Worm (Caenorhabditis elegans) whole organism, L2 larva: Measurements from ENCODE around the gene lido-10.

Source experiments
- C34F6.9 ChIP-seq: fragments of 150-350 bp; optimal IDR thresholded peaks from 2 replicates; lab custom pipeline; 2014; ENCODE audit warnings: missing biosample characterization, missing genetic modification characterization
- R02D3.7 ChIP-seq: fragments of 150-350 bp; optimal IDR thresholded peaks from 2 replicates; lab custom pipeline; 2014; ENCODE audit warnings: missing biosample characterization, missing genetic modification characterization
- ZK546.5 ChIP-seq: sonication (generic microtip); optimal IDR thresholded peaks from 2 replicates; lab custom pipeline; 2017; ENCODE audit warnings: missing biosample characterization, missing genetic modification characterization
- alr-1 ChIP-seq: fragments of 150-350 bp; optimal IDR thresholded peaks from 2 replicates; lab custom pipeline; 2014; ENCODE audit warnings: missing biosample characterization, missing genetic modification characterization
- aly-2 ChIP-seq: fragments of 150-350 bp; optimal IDR thresholded peaks from 2 replicates; lab custom pipeline; 2014; ENCODE audit warnings: missing biosample characterization, missing genetic modification characterization
- ama-1 ChIP-seq: fragments of 150-350 bp; optimal IDR thresholded peaks from 2 replicates; lab custom pipeline; 2018; ENCODE audit warnings: inconsistent platforms
- ceh-16 ChIP-seq: fragments of 150-350 bp; optimal IDR thresholded peaks from 2 replicates; lab custom pipeline; 2014; ENCODE audit warnings: missing biosample characterization, missing genetic modification characterization
- ceh-82 ChIP-seq: fragments of 150-350 bp; optimal IDR thresholded peaks from 2 replicates; lab custom pipeline; 2014; ENCODE audit warnings: missing biosample characterization, missing genetic modification characterization
- crh-2 ChIP-seq: sonication (generic microtip); optimal IDR thresholded peaks from 2 replicates; lab custom pipeline; 2017; ENCODE audit warnings: missing biosample characterization, missing genetic modification characterization
- dmd-4 ChIP-seq: sonication (generic microtip); optimal IDR thresholded peaks from 2 replicates; lab custom pipeline; 2017; ENCODE audit warnings: missing biosample characterization, missing genetic modification characterization
- elt-1 ChIP-seq: fragments of 150-350 bp; optimal IDR thresholded peaks from 2 replicates; lab custom pipeline; 2014; ENCODE audit warnings: missing biosample characterization, missing genetic modification characterization
- elt-3 ChIP-seq: sonication (generic microtip); optimal IDR thresholded peaks from 2 replicates; lab custom pipeline; 2017; ENCODE audit warnings: missing biosample characterization, missing genetic modification characterization
- fos-1 ChIP-seq: fragments of 150-350 bp; optimal IDR thresholded peaks from 2 replicates; lab custom pipeline; 2014; ENCODE audit warnings: missing biosample characterization, missing genetic modification characterization
- gmeb-1 ChIP-seq: fragments of 150-350 bp; optimal IDR thresholded peaks from 2 replicates; lab custom pipeline; 2014; ENCODE audit warnings: missing biosample characterization, missing genetic modification characterization
- lin-39 ChIP-seq: fragments of 150-350 bp; optimal IDR thresholded peaks from 2 replicates; lab custom pipeline; 2014; ENCODE audit warnings: missing biosample characterization, missing genetic modification reagents, missing genetic modification characterization
- lsy-2 ChIP-seq, 2 experiments: fragments of 150-350 bp in 1 of 2; sonication (generic microtip) in 1 of 2; optimal IDR thresholded peaks; 2 replicates each; lab custom pipeline; 2014 to 2017; ENCODE audit warnings: missing biosample characterization in 2 of 2, missing genetic modification characterization in 2 of 2
- mab-5 ChIP-seq: fragments of 150-350 bp; optimal IDR thresholded peaks from 2 replicates; lab custom pipeline; 2014; ENCODE audit warnings: missing biosample characterization, missing genetic modification characterization
- mbf-1 ChIP-seq: sonication (generic microtip); optimal IDR thresholded peaks from 2 replicates; lab custom pipeline; 2017; ENCODE audit warnings: missing biosample characterization, missing genetic modification characterization
- mdl-1 ChIP-seq, 2 experiments: fragments of 150-350 bp in 1 of 2; sonication (generic microtip) in 1 of 2; optimal IDR thresholded peaks; 2 replicates each; lab custom pipeline; 2017; ENCODE audit warnings: missing biosample characterization in 2 of 2, missing genetic modification characterization in 2 of 2
- nhr-10 ChIP-seq: sonication (generic microtip); optimal IDR thresholded peaks from 2 replicates; lab custom pipeline; 2017; ENCODE audit warnings: missing biosample characterization, missing genetic modification characterization
- nhr-11 ChIP-seq: fragments of 150-350 bp; optimal IDR thresholded peaks from 2 replicates; lab custom pipeline; 2014; ENCODE audit warnings: missing biosample characterization, missing genetic modification characterization
- nhr-12 ChIP-seq: fragments of 150-350 bp; optimal IDR thresholded peaks from 2 replicates; lab custom pipeline; 2014; ENCODE audit warnings: missing biosample characterization, missing genetic modification characterization
- nhr-129 ChIP-seq: fragments of 150-350 bp; optimal IDR thresholded peaks from 2 replicates; lab custom pipeline; 2014; ENCODE audit warnings: missing biosample characterization, missing genetic modification characterization
- nhr-21 ChIP-seq: fragments of 150-350 bp; optimal IDR thresholded peaks from 2 replicates; lab custom pipeline; 2014; ENCODE audit warnings: missing biosample characterization, missing genetic modification characterization
- nhr-23 ChIP-seq: fragments of 150-350 bp; optimal IDR thresholded peaks from 2 replicates; lab custom pipeline; 2014; ENCODE audit warnings: missing biosample characterization, missing genetic modification reagents, missing genetic modification characterization
- nhr-237 ChIP-seq: fragments of 150-350 bp; optimal IDR thresholded peaks from 2 replicates; lab custom pipeline; 2014; ENCODE audit warnings: missing biosample characterization, missing genetic modification characterization
- nhr-25 ChIP-seq: fragments of 150-350 bp; sonication (generic microtip); optimal IDR thresholded peaks from 3 replicates; lab custom pipeline; 2014; ENCODE audit warnings: missing biosample characterization, missing genetic modification characterization
- nhr-6 ChIP-seq: fragments of 150-350 bp; optimal IDR thresholded peaks from 2 replicates; lab custom pipeline; 2014; ENCODE audit warnings: missing biosample characterization, missing genetic modification characterization
- nhr-77 ChIP-seq: fragments of 150-350 bp; optimal IDR thresholded peaks from 2 replicates; lab custom pipeline; 2014; ENCODE audit warnings: missing biosample characterization, missing genetic modification characterization
- peb-1 ChIP-seq: fragments of 150-350 bp; optimal IDR thresholded peaks from 2 replicates; lab custom pipeline; 2014; ENCODE audit warnings: missing biosample characterization, missing genetic modification characterization
- sem-4 ChIP-seq: fragments of 150-350 bp; optimal IDR thresholded peaks from 2 replicates; lab custom pipeline; 2014; ENCODE audit warnings: missing biosample characterization, missing genetic modification reagents, missing genetic modification characterization
- skn-1 ChIP-seq: sonication (generic microtip); optimal IDR thresholded peaks from 2 replicates; lab custom pipeline; 2017; ENCODE audit warnings: missing biosample characterization, missing genetic modification characterization
- sma-3 ChIP-seq: sonication (generic microtip); optimal IDR thresholded peaks from 2 replicates; lab custom pipeline; 2016; ENCODE audit warnings: missing genetic modification reagents, missing genetic modification characterization, missing compliant biosample characterization
- snpc-4 ChIP-seq: fragments of 150-350 bp; optimal IDR thresholded peaks from 2 replicates; lab custom pipeline; 2014; ENCODE audit warnings: missing biosample characterization, missing genetic modification characterization
- unc-39 ChIP-seq: fragments of 150-350 bp; optimal IDR thresholded peaks from 2 replicates; lab custom pipeline; 2014; ENCODE audit warnings: missing biosample characterization, missing genetic modification characterization
- unc-55 ChIP-seq: fragments of 150-350 bp; sonication (generic microtip); optimal IDR thresholded peaks from 3 replicates; lab custom pipeline; 2014; ENCODE audit warnings: missing biosample characterization, missing genetic modification reagents, missing genetic modification characterization
- unc-62 ChIP-seq: fragments of 150-350 bp; optimal IDR thresholded peaks from 2 replicates; lab custom pipeline; 2014; ENCODE audit warnings: missing biosample characterization, missing genetic modification reagents, missing genetic modification characterization
- zag-1 ChIP-seq: fragments of 150-350 bp; optimal IDR thresholded peaks from 2 replicates; lab custom pipeline; 2014; ENCODE audit warnings: missing biosample characterization, missing genetic modification characterization
- ztf-1 ChIP-seq: fragments of 200-800 bp; sonication (Bioruptor generic); conservative IDR thresholded peaks from 2 replicates; pipeline ENCODE4 v1.3.6; 2022; ENCODE audit warnings: missing genetic modification characterization, missing compliant biosample characterization
- ztf-11 ChIP-seq: sonication (generic microtip); optimal IDR thresholded peaks from 2 replicates; lab custom pipeline; 2017; ENCODE audit warnings: missing biosample characterization, missing genetic modification characterization
- ztf-4 ChIP-seq: fragments of 150-350 bp; optimal IDR thresholded peaks from 2 replicates; lab custom pipeline; 2014; ENCODE audit warnings: missing biosample characterization, missing genetic modification characterization

lido-10 gene

ce11 chrII:2994590-2995392, 7.5 kb upstream of the lido-10 start (continued):
- TF ChIP-seq ceh-82 (tag; lab: Kevin White, UChicago), result no peak
- no peak for TF ChIP-seq nhr-12
- TF ChIP-seq zag-1 (tag; lab: Kevin White, UChicago), result no peak
- no peak for TF ChIP-seq ZK546.5 (tag; lab: Kevin White, UChicago)
- no peak for TF ChIP-seq sma-3
- TF ChIP-seq nhr-77, result no peak
- TF ChIP-seq nhr-23 (tag; lab: Kevin White, UChicago), result no peak
- no peak for TF ChIP-seq nhr-10
- TF ChIP-seq R02D3.7 (tag; lab: Kevin White, UChicago), result no peak
- TF ChIP-seq lsy-2 (tag; optimal IDR thresholded peaks at IDR 0.05; lab: Kevin White, UChicago), result peak in 1 of 2 experiments; percentile 3
- TF ChIP-seq snpc-4 (tag; lab: Kevin White, UChicago), result no peak
- no peak for TF ChIP-seq elt-1 (tag; lab: Kevin White, UChicago)
- TF ChIP-seq mbf-1, result no peak
- no peak for TF ChIP-seq aly-2 (tag; lab: Kevin White, UChicago)
- TF ChIP-seq fos-1 (tag; lab: Kevin White, UChicago), result no peak
- no peak for TF ChIP-seq ztf-1 (GFP tag; lab: Robert Waterston, UW)
- no peak for TF ChIP-seq mdl-1 (tag; optimal IDR thresholded peaks at IDR 0.05; lab: Kevin White, UChicago)
- TF ChIP-seq nhr-21, result no peak
- TF ChIP-seq crh-2, result no peak
- no peak for TF ChIP-seq ztf-4 (tag; lab: Kevin White, UChicago)
- TF ChIP-seq elt-3 (tag; lab: Kevin White, UChicago), result no peak
- TF ChIP-seq alr-1 (tag; lab: Kevin White, UChicago), result no peak
- TF ChIP-seq nhr-129, result peak; percentile 46
- no peak for TF ChIP-seq nhr-237

ce11 chrII:2996721-2997120, 5.6 kb upstream of the lido-10 start, which contains the start of gene lido-8:
Gene lido-8, plus strand, starts transcription at chrII:2997021.
- no peak for TF ChIP-seq ceh-16 (tag; lab: Kevin White, UChicago)
- no peak for TF ChIP-seq nhr-25
- TF ChIP-seq, all 48 proteins: peak for 0

ce11 chrII:2997828-2998441, 4.4 kb upstream of the lido-10 start:
- TF ChIP-seq sma-3, result no peak
- TF ChIP-seq skn-1 (tag; lab: Kevin White, UChicago), result no peak
- TF ChIP-seq nhr-21, result no peak
- TF ChIP-seq gmeb-1 (tag; lab: Kevin White, UChicago), result no peak
- TF ChIP-seq ztf-11 (tag; lab: Kevin White, UChicago), result no peak
- no peak for TF ChIP-seq mab-5 (tag; lab: Kevin White, UChicago)
- no peak for TF ChIP-seq crh-2
- TF ChIP-seq nhr-6, result no peak
- no peak for TF ChIP-seq nhr-23 (tag; lab: Kevin White, UChicago)
- no peak for TF ChIP-seq unc-55 (GFP tag; lab: Kevin White, UChicago)
- no peak for TF ChIP-seq ztf-1 (GFP tag; lab: Robert Waterston, UW)
- no peak for TF ChIP-seq ZK546.5 (tag; lab: Kevin White, UChicago)
- no peak for TF ChIP-seq lin-39 (tag; lab: Kevin White, UChicago)

- TF ChIP-seq unc-62, result no peak
- TF ChIP-seq ceh-16 (tag; lab: Kevin White, UChicago), result no peak
- no peak for TF ChIP-seq sem-4 (tag; lab: Kevin White, UChicago)
- TF ChIP-seq fos-1 (tag; lab: Kevin White, UChicago), result no peak
- TF ChIP-seq nhr-237, result no peak
- TF ChIP-seq peb-1 (tag; lab: Kevin White, UChicago), result no peak
- TF ChIP-seq ama-1 (lab: Kevin White, UChicago), result no peak
- no peak for TF ChIP-seq nhr-6
- TF ChIP-seq nhr-23 (tag; lab: Kevin White, UChicago), result no peak
- no peak for TF ChIP-seq C34F6.9 (tag; lab: Kevin White, UChicago)
- TF ChIP-seq unc-39 (tag; lab: Kevin White, UChicago), result no peak
- no peak for TF ChIP-seq mbf-1
- no peak for TF ChIP-seq nhr-11 (tag; lab: Kevin White, UChicago)
- no peak for TF ChIP-seq R02D3.7 (tag; lab: Kevin White, UChicago)
- no peak for TF ChIP-seq ceh-82 (tag; lab: Kevin White, UChicago)
- TF ChIP-seq ztf-11 (tag; lab: Kevin White, UChicago), result no peak
- TF ChIP-seq dmd-4 (tag; lab: Kevin White, UChicago), result no peak
These were observed 1.6 kb upstream of the lido-10 start, which contains the start of gene lido-9 for ce11 chrII:3000535-3001264. Gene lido-9, plus strand, starts transcription at chrII:3000768.
